Worm (Caenorhabditis elegans) whole organism, young adult: ENCODE data around the gene nhr-86.
A peak's percentile ranks its signal among the peaks of the same experiment; 100 is the strongest.

Experiments used
- B0261.1 ChIP-seq: sonication (generic microtip); optimal IDR thresholded peaks from 2 replicates; lab custom pipeline; 2016; ENCODE audit warnings: mild to moderate bottlenecking, missing genetic modification characterization, moderate library complexity, missing compliant biosample characterization
- F55B11.4 ChIP-seq: sonication (generic microtip); optimal IDR thresholded peaks from 2 replicates; lab custom pipeline; 2016; ENCODE audit warnings: missing compliant biosample characterization, missing genetic modification characterization, borderline replicate concordance; ENCODE audit not compliant: insufficient read depth
- ceh-100 ChIP-seq: fragments of 200-800 bp; sonication (Bioruptor generic); IDR thresholded peaks from 2 replicates; pipeline ENCODE4 v1.3.6; 2022; ENCODE audit warnings: missing genetic modification reagents, missing genetic modification characterization, missing compliant biosample characterization
- gei-17 ChIP-seq: fragments of 200-800 bp; sonication (Bioruptor generic); optimal IDR thresholded peaks from 2 replicates; lab custom pipeline; 2018; ENCODE audit warnings: mild to moderate bottlenecking, missing genetic modification characterization, missing compliant biosample characterization
- hlh-12 ChIP-seq: sonication (generic microtip); optimal IDR thresholded peaks from 2 replicates; lab custom pipeline; 2016; ENCODE audit warnings: missing genetic modification characterization, missing compliant biosample characterization
- nhr-27 ChIP-seq: fragments of 200-800 bp; sonication (Bioruptor generic); optimal IDR thresholded peaks from 2 replicates; lab custom pipeline; 2018; ENCODE audit warnings: mild to moderate bottlenecking, missing genetic modification characterization, moderate library complexity, missing compliant biosample characterization
- pha-4 ChIP-seq: fragments of 150-350 bp; sonication (generic microtip); optimal IDR thresholded peaks from 2 replicates; lab custom pipeline; 2014; ENCODE audit warnings: missing biosample characterization, missing genetic modification reagents, missing genetic modification characterization
- ztf-22 ChIP-seq: fragments of 200-800 bp; sonication (Bioruptor generic); optimal IDR thresholded peaks from 2 replicates; lab custom pipeline; 2018; ENCODE audit warnings: mild to moderate bottlenecking, missing genetic modification characterization, moderate library complexity, missing compliant biosample characterization
- ztf-25 ChIP-seq: fragments of 200-800 bp; sonication (Bioruptor generic); IDR thresholded peaks from 2 replicates; pipeline ENCODE4 v1.3.6; 2022; ENCODE audit warnings: missing genetic modification reagents, missing genetic modification characterization, missing compliant biosample characterization

DNA sequence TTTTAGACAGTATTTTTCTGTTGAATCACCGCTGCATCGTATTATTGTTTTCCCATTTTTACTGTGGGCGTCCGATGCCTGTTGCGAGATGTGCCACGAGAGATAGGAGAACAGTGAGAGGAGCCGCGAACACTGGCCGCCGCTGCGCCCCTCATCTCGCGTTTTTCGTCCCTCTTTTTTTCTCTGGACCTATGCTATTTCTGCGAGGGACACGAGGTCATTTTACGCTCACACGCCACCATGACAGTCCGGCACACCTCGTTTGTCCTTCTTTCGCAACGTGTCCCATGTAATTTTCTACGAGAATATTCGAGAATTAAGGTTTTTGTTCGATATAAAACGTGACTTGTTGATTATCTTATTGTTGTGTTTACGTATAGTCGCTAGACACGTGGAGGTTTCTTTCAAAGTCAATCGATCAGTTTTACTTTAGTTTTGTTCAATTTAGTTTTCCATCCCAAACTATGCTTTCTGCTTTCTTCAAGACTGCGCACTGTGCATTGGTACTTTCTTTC lies 1.4 kb upstream of the nhr-86 start, which contains the start of gene lbp-9:
- TF ChIP-seq B0261.1 (tag; lab: Kevin White, UChicago) = no peak
- TF ChIP-seq gei-17 (GFP tag; lab: Kevin White, UChicago) = peak; percentile 1
- no peak for TF ChIP-seq pha-4 (tag; lab: Kevin White, UChicago)
- no peak for TF ChIP-seq nhr-27
- no peak for TF ChIP-seq hlh-12 (tag; lab: Kevin White, UChicago)
- TF ChIP-seq ztf-25 (GFP tag; lab: Robert Waterston, UW) = no peak
- no peak for TF ChIP-seq ceh-100 (GFP tag; lab: Robert Waterston, UW)
- TF ChIP-seq ztf-22 (GFP tag; lab: Kevin White, UChicago) = no peak
- TF ChIP-seq F55B11.4 (tag; lab: Kevin White, UChicago) = no peak
